Worm (Caenorhabditis elegans) whole organism, late embryonic: ENCODE data around the gene srz-95.

Source experiments
- K02D7.2 ChIP-seq: sonication (generic microtip); optimal IDR thresholded peaks from 2 replicates; lab custom pipeline; 2017; ENCODE audit warnings: mild to moderate bottlenecking, missing genetic modification characterization, missing compliant biosample characterization
- K09A11.1 ChIP-seq: sonication (generic microtip); optimal IDR thresholded peaks from 2 replicates; lab custom pipeline; 2017; ENCODE audit warnings: antibody characterized with exemption, mild to moderate bottlenecking, missing genetic modification characterization, missing compliant biosample characterization; ENCODE audit not compliant: insufficient read depth
- Y22D7AL.16 ChIP-seq: sonication (generic microtip); optimal IDR thresholded peaks from 2 replicates; lab custom pipeline; 2016; ENCODE audit warnings: missing genetic modification characterization, missing compliant biosample characterization
- ahr-1 ChIP-seq: sonication (generic microtip); optimal IDR thresholded peaks from 2 replicates; lab custom pipeline; 2016; ENCODE audit warnings: missing genetic modification characterization, missing compliant biosample characterization
- ama-1 ChIP-seq: fragments of 150-350 bp; optimal IDR thresholded peaks from 2 replicates; lab custom pipeline; 2014
- ceh-14 ChIP-seq: sonication (generic microtip); optimal IDR thresholded peaks from 2 replicates; lab custom pipeline; 2016; ENCODE audit warnings: missing genotype, missing genetic modification characterization, missing compliant biosample characterization
- ceh-18 ChIP-seq: sonication (generic microtip); optimal IDR thresholded peaks from 2 replicates; lab custom pipeline; 2016; ENCODE audit warnings: missing genetic modification characterization, missing compliant biosample characterization
- ceh-19 ChIP-seq: fragments of 200-800 bp; sonication (Bioruptor generic); optimal IDR thresholded peaks from 2 replicates; lab custom pipeline; 2018; ENCODE audit warnings: mild to moderate bottlenecking, missing genetic modification characterization, missing compliant biosample characterization
- ceh-2 ChIP-seq: sonication (generic microtip); optimal IDR thresholded peaks from 2 replicates; lab custom pipeline; 2016; ENCODE audit warnings: missing genotype, missing genetic modification characterization, missing compliant biosample characterization
- ceh-24 ChIP-seq: sonication (generic microtip); optimal IDR thresholded peaks from 2 replicates; lab custom pipeline; 2016; ENCODE audit warnings: mild to moderate bottlenecking, missing genetic modification characterization, missing compliant biosample characterization
- ceh-30 ChIP-seq: fragments of 150-350 bp; optimal IDR thresholded peaks from 2 replicates; lab custom pipeline; 2014; ENCODE audit warnings: missing biosample characterization, missing genetic modification characterization
- ceh-31 ChIP-seq: sonication (generic microtip); optimal IDR thresholded peaks from 2 replicates; lab custom pipeline; 2016; ENCODE audit warnings: missing genetic modification characterization, missing compliant biosample characterization
- ceh-34 ChIP-seq: sonication (generic microtip); optimal IDR thresholded peaks from 2 replicates; lab custom pipeline; 2016; ENCODE audit warnings: mild to moderate bottlenecking, missing genetic modification characterization, missing compliant biosample characterization
- ceh-45 ChIP-seq: fragments of 200-800 bp; sonication (Bioruptor generic); IDR thresholded peaks from 2 replicates; pipeline ENCODE4 v1.3.6; 2022; ENCODE audit warnings: missing genetic modification reagents, missing genetic modification characterization, missing compliant biosample characterization
- ceh-48 ChIP-seq: sonication (generic microtip); optimal IDR thresholded peaks from 2 replicates; lab custom pipeline; 2016; ENCODE audit warnings: missing genetic modification characterization, inconsistent platforms, missing compliant biosample characterization
- ceh-6 ChIP-seq: fragments of 200-800 bp; sonication (Bioruptor generic); optimal IDR thresholded peaks from 2 replicates; lab custom pipeline; 2018; ENCODE audit warnings: mild to moderate bottlenecking, missing genetic modification characterization, missing compliant biosample characterization
- ceh-9 ChIP-seq: sonication (generic microtip); optimal IDR thresholded peaks from 2 replicates; lab custom pipeline; 2016; ENCODE audit warnings: mild to moderate bottlenecking, missing genetic modification characterization, inconsistent platforms, missing compliant biosample characterization
- che-1 ChIP-seq: sonication (generic microtip); optimal IDR thresholded peaks from 2 replicates; lab custom pipeline; 2016; ENCODE audit warnings: mild to moderate bottlenecking, missing genetic modification characterization, missing compliant biosample characterization
- dmd-4 ChIP-seq: sonication (generic microtip); optimal IDR thresholded peaks from 2 replicates; lab custom pipeline; 2016; ENCODE audit warnings: borderline replicate concordance, missing genetic modification characterization, missing compliant biosample characterization
- dve-1 ChIP-seq: sonication (generic microtip); optimal IDR thresholded peaks from 2 replicates; lab custom pipeline; 2017; ENCODE audit warnings: antibody characterized with exemption, mild to moderate bottlenecking, missing genetic modification characterization, missing compliant biosample characterization
- elt-2 ChIP-seq: sonication (generic microtip); optimal IDR thresholded peaks from 2 replicates; lab custom pipeline; 2016; ENCODE audit warnings: missing genetic modification reagents, missing genetic modification characterization, missing compliant biosample characterization
- elt-4 ChIP-seq: sonication (generic microtip); optimal IDR thresholded peaks from 2 replicates; lab custom pipeline; 2016; ENCODE audit warnings: missing genetic modification characterization, missing compliant biosample characterization
- ets-4 ChIP-seq: sonication (generic microtip); optimal IDR thresholded peaks from 2 replicates; lab custom pipeline; 2016; ENCODE audit warnings: missing genetic modification characterization, missing compliant biosample characterization
- eyg-1 ChIP-seq: sonication (generic microtip); optimal IDR thresholded peaks from 2 replicates; lab custom pipeline; 2016; ENCODE audit warnings: missing genotype, missing genetic modification characterization, missing compliant biosample characterization
- fax-1 ChIP-seq: sonication (generic microtip); optimal IDR thresholded peaks from 2 replicates; lab custom pipeline; 2016; ENCODE audit warnings: missing genotype, missing genetic modification characterization, missing compliant biosample characterization
- fkh-6 ChIP-seq: sonication (generic microtip); optimal IDR thresholded peaks from 2 replicates; lab custom pipeline; 2016; ENCODE audit warnings: missing genetic modification characterization, missing compliant biosample characterization
- gmeb-2 ChIP-seq: sonication (generic microtip); optimal IDR thresholded peaks from 2 replicates; lab custom pipeline; 2016; ENCODE audit warnings: missing genetic modification characterization, inconsistent platforms, missing compliant biosample characterization
- hlh-13 ChIP-seq: fragments of 200-800 bp; sonication (Bioruptor generic); optimal IDR thresholded peaks from 2 replicates; lab custom pipeline; 2018; ENCODE audit warnings: mild to moderate bottlenecking, missing genetic modification characterization, missing compliant biosample characterization
- hlh-15 ChIP-seq: sonication (generic microtip); optimal IDR thresholded peaks from 2 replicates; lab custom pipeline; 2016; ENCODE audit warnings: missing genetic modification characterization, missing compliant biosample characterization
- hlh-30 ChIP-seq: sonication (generic microtip); optimal IDR thresholded peaks from 2 replicates; lab custom pipeline; 2017; ENCODE audit warnings: antibody characterized with exemption, missing genetic modification characterization, missing compliant biosample characterization; ENCODE audit not compliant: insufficient read depth
- hlh-8 ChIP-seq: sonication (generic microtip); optimal IDR thresholded peaks from 2 replicates; lab custom pipeline; 2016; ENCODE audit warnings: missing genotype, missing genetic modification characterization, missing compliant biosample characterization
- lin-11 ChIP-seq: fragments of 200-800 bp; sonication (Bioruptor generic); optimal IDR thresholded peaks from 2 replicates; lab custom pipeline; 2018; ENCODE audit warnings: mild to moderate bottlenecking, missing genetic modification characterization, missing compliant biosample characterization
- mec-3 ChIP-seq: sonication (generic microtip); optimal IDR thresholded peaks from 2 replicates; lab custom pipeline; 2016; ENCODE audit warnings: borderline replicate concordance, missing genetic modification characterization, missing compliant biosample characterization
- nfya-1 ChIP-seq: sonication (generic microtip); optimal IDR thresholded peaks from 2 replicates; lab custom pipeline; 2017; ENCODE audit warnings: missing genetic modification characterization, mild to moderate bottlenecking, missing compliant biosample characterization, antibody characterized with exemption, moderate library complexity
- nhr-11 ChIP-seq: fragments of 150-350 bp; optimal IDR thresholded peaks from 2 replicates; lab custom pipeline; 2014; ENCODE audit warnings: missing biosample characterization, missing genetic modification characterization
- nhr-232 ChIP-seq: sonication (generic microtip); optimal IDR thresholded peaks from 2 replicates; lab custom pipeline; 2016; ENCODE audit warnings: missing genetic modification characterization, missing compliant biosample characterization
- npax-4 ChIP-seq: sonication (generic microtip); optimal IDR thresholded peaks from 2 replicates; lab custom pipeline; 2016; ENCODE audit warnings: missing genetic modification characterization, missing compliant biosample characterization
- odd-2 ChIP-seq: sonication (generic microtip); optimal IDR thresholded peaks from 2 replicates; lab custom pipeline; 2017; ENCODE audit warnings: antibody characterized with exemption, mild to moderate bottlenecking, missing genetic modification characterization, missing compliant biosample characterization
- pax-1 ChIP-seq: fragments of 150-350 bp; optimal IDR thresholded peaks from 2 replicates; lab custom pipeline; 2014; ENCODE audit warnings: missing biosample characterization, missing genetic modification characterization
- pha-2 ChIP-seq: sonication (generic microtip); optimal IDR thresholded peaks from 2 replicates; lab custom pipeline; 2017; ENCODE audit warnings: mild to moderate bottlenecking, missing genetic modification characterization, missing compliant biosample characterization
- pha-4 ChIP-seq: fragments of 150-350 bp; optimal IDR thresholded peaks from 2 replicates; lab custom pipeline; 2018; ENCODE audit warnings: missing biosample characterization, missing genetic modification reagents, missing genetic modification characterization
- pros-1 ChIP-seq: fragments of 150-350 bp; optimal IDR thresholded peaks from 2 replicates; lab custom pipeline; 2014; ENCODE audit warnings: missing biosample characterization, missing genetic modification reagents, missing genetic modification characterization
- ref-2 ChIP-seq: sonication (generic microtip); optimal IDR thresholded peaks from 2 replicates; lab custom pipeline; 2016; ENCODE audit warnings: missing genetic modification characterization, missing compliant biosample characterization
- sdc-2 ChIP-seq: sonication (generic microtip); optimal IDR thresholded peaks from 2 replicates; lab custom pipeline; 2016; ENCODE audit warnings: missing genotype, missing genetic modification characterization, missing compliant biosample characterization
- sox-4 ChIP-seq: sonication (generic microtip); optimal IDR thresholded peaks from 2 replicates; lab custom pipeline; 2017; ENCODE audit warnings: mild to moderate bottlenecking, missing genetic modification characterization, inconsistent platforms, missing compliant biosample characterization
- syd-9 ChIP-seq: sonication (generic microtip); optimal IDR thresholded peaks from 2 replicates; lab custom pipeline; 2016; ENCODE audit warnings: mild to moderate bottlenecking, missing genetic modification characterization, moderate library complexity, missing compliant biosample characterization
- tbx-7 ChIP-seq: sonication (generic microtip); optimal IDR thresholded peaks from 2 replicates; lab custom pipeline; 2016; ENCODE audit warnings: missing genotype, missing genetic modification characterization, missing compliant biosample characterization
- ttx-3 ChIP-seq: sonication (generic microtip); optimal IDR thresholded peaks from 2 replicates; lab custom pipeline; 2016; ENCODE audit warnings: missing genetic modification reagents, missing genetic modification characterization, missing compliant biosample characterization
- unc-42 ChIP-seq: sonication (generic microtip); optimal IDR thresholded peaks from 2 replicates; lab custom pipeline; 2016; ENCODE audit warnings: missing genotype, missing genetic modification characterization, missing compliant biosample characterization
- unc-86 ChIP-seq: sonication (generic microtip); optimal IDR thresholded peaks from 2 replicates; lab custom pipeline; 2016; ENCODE audit warnings: missing genetic modification characterization, missing compliant biosample characterization
- zip-5 ChIP-seq: sonication (generic microtip); optimal IDR thresholded peaks from 2 replicates; lab custom pipeline; 2016; ENCODE audit warnings: missing genetic modification characterization, missing compliant biosample characterization
- ztf-16 ChIP-seq: sonication (generic microtip); optimal IDR thresholded peaks from 2 replicates; lab custom pipeline; 2017; ENCODE audit warnings: missing genetic modification characterization, missing compliant biosample characterization

Gene srz-95

DNA sequence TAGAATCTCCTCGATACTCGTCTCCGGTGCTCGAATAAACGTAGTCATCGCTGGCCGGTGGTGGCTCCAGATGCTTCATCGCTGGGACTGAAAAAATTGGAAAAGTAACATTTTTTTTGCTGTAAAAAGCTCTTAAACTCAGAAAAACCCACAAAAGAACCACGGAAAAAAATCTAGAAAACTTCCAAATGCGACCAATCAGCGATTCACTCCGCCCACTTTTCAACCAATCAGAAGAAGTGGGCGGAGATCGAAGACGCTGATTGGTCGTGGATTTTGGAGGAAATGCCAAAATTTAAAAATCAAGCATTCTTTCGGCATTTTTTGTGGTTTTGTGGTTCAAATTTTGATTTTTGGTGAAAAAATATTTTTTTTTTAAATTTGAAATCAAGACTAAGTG, 32.9 kb upstream of the srz-95 start:
- TF ChIP-seq ceh-9 (no peak), sdc-2 (tag; lab: Kevin White, UChicago) (no peak), ref-2 (tag; lab: Kevin White, UChicago) (no peak), nfya-1 (peak; percentile 84), pax-1 (tag; lab: Kevin White, UChicago) (no peak), hlh-30 (tag; lab: Kevin White, UChicago) (no peak), sox-4 (tag; lab: Kevin White, UChicago) (no peak), hlh-13 (GFP tag; lab: Kevin White, UChicago) (no peak)
- TF ChIP-seq, all 69 proteins: peak for 1

DNA sequence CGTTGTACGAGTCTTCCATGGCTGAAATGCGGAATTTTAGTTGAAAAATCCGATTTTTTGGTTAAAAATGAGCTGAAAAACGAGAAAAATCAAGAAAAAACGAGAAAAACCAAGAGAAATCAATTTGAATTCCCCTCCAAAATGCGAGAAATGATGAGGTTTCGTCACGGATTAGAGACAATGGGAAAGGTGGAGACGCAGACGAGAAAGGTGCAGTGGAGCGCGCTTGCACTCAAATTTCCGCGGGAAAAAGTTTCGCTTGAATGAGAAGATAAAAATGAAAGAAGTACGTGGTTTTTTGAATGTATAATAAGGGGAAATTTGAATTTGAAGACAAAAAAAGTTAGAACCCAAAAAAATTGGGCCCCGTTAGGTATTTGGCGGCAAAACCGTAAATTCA, 26.2 kb upstream of the srz-95 start, which contains the start of gene efl-1:
TSS of gene efl-1 (minus strand) at position 21 of the 400 bp plus-strand sequence.
- TF ChIP-seq ceh-6 (GFP tag; lab: Kevin White, UChicago) (no peak), che-1 (tag; lab: Kevin White, UChicago) (no peak), mec-3 (tag; lab: Kevin White, UChicago) (no peak), tbx-7 (tag; lab: Kevin White, UChicago) (no peak), dve-1 (peak; percentile 57), unc-42 (peak; percentile 98), fkh-6 (tag; lab: Kevin White, UChicago) (no peak), pax-1 (tag; lab: Kevin White, UChicago) (peak; percentile 94), npax-4 (no peak), ref-2 (tag; lab: Kevin White, UChicago) (peak; percentile 66), ceh-45 (GFP tag; lab: Robert Waterston, UW) (no peak), ceh-31 (tag; lab: Kevin White, UChicago) (peak; percentile 58), Y22D7AL.16 (tag; lab: Kevin White, UChicago) (no peak), eyg-1 (tag; lab: Kevin White, UChicago) (no peak), nhr-11 (tag; lab: Kevin White, UChicago) (no peak), pros-1 (tag; lab: Kevin White, UChicago) (peak; percentile 58), zip-5 (tag; lab: Kevin White, UChicago) (no peak), K09A11.1 (tag; lab: Kevin White, UChicago) (peak; percentile 21), elt-2 (peak; percentile 61), lin-11 (tag; lab: Kevin White, UChicago) (no peak), nhr-232 (no peak), unc-86 (no peak), ceh-24 (tag; lab: Kevin White, UChicago) (no peak), odd-2 (tag; lab: Kevin White, UChicago) (no peak), ceh-48 (tag; lab: Kevin White, UChicago) (peak; percentile 9), ceh-2 (no peak), pha-2 (tag; lab: Kevin White, UChicago) (no peak), nfya-1 (peak; percentile 86), ztf-16 (no peak), syd-9 (no peak), elt-4 (no peak), hlh-8 (no peak), ceh-34 (tag; lab: Kevin White, UChicago) (peak; percentile 56), hlh-15 (tag; lab: Kevin White, UChicago) (no peak), dmd-4 (no peak), ahr-1 (no peak), ets-4 (tag; lab: Kevin White, UChicago) (peak; percentile 17), ceh-9 (no peak), fax-1 (tag; lab: Kevin White, UChicago) (no peak), ttx-3 (tag; lab: Kevin White, UChicago) (no peak), ceh-30 (tag; lab: Kevin White, UChicago) (no peak), ama-1 (lab: Kevin White, UChicago) (no peak), K02D7.2 (tag; lab: Kevin White, UChicago) (no peak), pha-4 (tag; lab: Kevin White, UChicago) (no peak), ceh-18 (tag; lab: Kevin White, UChicago) (peak; percentile 70), gmeb-2 (tag; lab: Kevin White, UChicago) (no peak), ceh-19 (GFP tag; lab: Kevin White, UChicago) (peak; percentile 34), ceh-14 (tag; lab: Kevin White, UChicago) (peak; percentile 77)
